Worm (Caenorhabditis elegans) whole organism, young adult: Measurements from ENCODE around the gene mrpl-18.
A peak's percentile ranks its signal among the peaks of the same experiment; 100 is the strongest.

Experiments used
- F10E7.11 ChIP-seq: sonication (generic microtip); optimal IDR thresholded peaks from 2 replicates; lab custom pipeline; 2017; ENCODE audit warnings: mild to moderate bottlenecking, missing genetic modification characterization, moderate library complexity, missing compliant biosample characterization
- F39B2.1 ChIP-seq: fragments of 200-800 bp; sonication (Bioruptor generic); IDR thresholded peaks from 2 replicates; pipeline ENCODE4 v1.3.6; 2022; ENCODE audit warnings: missing genetic modification reagents, missing genetic modification characterization, missing compliant biosample characterization
- F49E8.2 ChIP-seq: sonication (generic microtip); optimal IDR thresholded peaks from 3 replicates; lab custom pipeline; 2017; ENCODE audit warnings: missing genetic modification characterization, mild to moderate bottlenecking, missing compliant biosample characterization, antibody characterized with exemption, moderate library complexity; ENCODE audit not compliant: insufficient read depth
- F55B11.4 ChIP-seq: sonication (generic microtip); optimal IDR thresholded peaks from 2 replicates; lab custom pipeline; 2016; ENCODE audit warnings: missing compliant biosample characterization, missing genetic modification characterization, borderline replicate concordance; ENCODE audit not compliant: insufficient read depth
- F57C9.4 ChIP-seq: sonication (generic microtip); optimal IDR thresholded peaks from 2 replicates; lab custom pipeline; 2017; ENCODE audit warnings: mild to moderate bottlenecking, missing genetic modification characterization, missing compliant biosample characterization
- K11D2.4 ChIP-seq: fragments of 200-800 bp; sonication (Bioruptor generic); IDR thresholded peaks from 2 replicates; pipeline ENCODE4 v1.3.6; 2022; ENCODE audit warnings: missing genetic modification reagents, missing genetic modification characterization, missing compliant biosample characterization
- K12H6.12 ChIP-seq: fragments of 200-800 bp; sonication (Bioruptor generic); optimal IDR thresholded peaks from 2 replicates; lab custom pipeline; 2018; ENCODE audit warnings: mild to moderate bottlenecking, missing genetic modification characterization, missing compliant biosample characterization
- T26A5.8 ChIP-seq: sonication (generic microtip); optimal IDR thresholded peaks from 2 replicates; lab custom pipeline; 2016; ENCODE audit warnings: missing genetic modification characterization, missing compliant biosample characterization
- Y53F4B.3 ChIP-seq: fragments of 200-800 bp; sonication (Bioruptor generic); IDR thresholded peaks from 2 replicates; pipeline ENCODE4 v1.3.6; 2022; ENCODE audit warnings: missing genetic modification reagents, missing genetic modification characterization, missing compliant biosample characterization
- Y56A3A.18 ChIP-seq: fragments of 200-800 bp; sonication (Bioruptor generic); IDR thresholded peaks from 2 replicates; pipeline ENCODE4 v1.3.6; 2022; ENCODE audit warnings: missing genetic modification reagents, missing genetic modification characterization, missing compliant biosample characterization
- Y67H2A.10 ChIP-seq: fragments of 200-800 bp; sonication (Bioruptor generic); conservative IDR thresholded peaks from 2 replicates; pipeline ENCODE4 v1.3.6; 2022; ENCODE audit warnings: missing genetic modification reagents, missing genetic modification characterization, missing compliant biosample characterization
- Y79H2A.3 ChIP-seq: fragments of 200-800 bp; sonication (Bioruptor generic); conservative IDR thresholded peaks from 2 replicates; pipeline ENCODE4 v1.3.6; 2022; ENCODE audit warnings: missing genetic modification reagents, missing genetic modification characterization, missing compliant biosample characterization
- ZK185.1 ChIP-seq: sonication (generic microtip); optimal IDR thresholded peaks from 2 replicates; lab custom pipeline; 2016; ENCODE audit warnings: mild to moderate bottlenecking, missing genetic modification characterization, missing compliant biosample characterization; ENCODE audit not compliant: poor library complexity, severe bottlenecking
- akir-1 ChIP-seq: fragments of 200-800 bp; sonication (Bioruptor generic); optimal IDR thresholded peaks from 2 replicates; lab custom pipeline; 2018; ENCODE audit warnings: mild to moderate bottlenecking, missing genetic modification characterization, moderate library complexity, missing compliant biosample characterization
- athp-1 ChIP-seq: sonication (generic microtip); optimal IDR thresholded peaks from 2 replicates; lab custom pipeline; 2017; ENCODE audit warnings: mild to moderate bottlenecking, missing genetic modification characterization, missing compliant biosample characterization
- attf-5 ChIP-seq: fragments of 200-800 bp; sonication (Bioruptor generic); optimal IDR thresholded peaks from 2 replicates; lab custom pipeline; 2018; ENCODE audit warnings: mild to moderate bottlenecking, missing genetic modification characterization, missing compliant biosample characterization
- attf-6 ChIP-seq: fragments of 200-800 bp; sonication (Bioruptor generic); IDR thresholded peaks from 2 replicates; pipeline ENCODE4 v1.3.6; 2022; ENCODE audit warnings: missing genetic modification reagents, missing genetic modification characterization, missing compliant biosample characterization
- bed-1 ChIP-seq: fragments of 200-800 bp; sonication (Bioruptor generic); IDR thresholded peaks from 2 replicates; pipeline ENCODE4 v1.3.6; 2022; ENCODE audit warnings: missing genetic modification reagents, missing genetic modification characterization, missing compliant biosample characterization
- ccch-3 ChIP-seq: fragments of 200-800 bp; sonication (Bioruptor generic); optimal IDR thresholded peaks from 2 replicates; lab custom pipeline; 2018; ENCODE audit warnings: mild to moderate bottlenecking, missing genetic modification characterization, missing compliant biosample characterization
- cebp-1 ChIP-seq, 2 experiments: fragments of 200-800 bp in 1 of 2; sonication (Bioruptor generic) in 1 of 2; sonication (generic microtip) in 1 of 2; IDR thresholded peaks in 1 of 2; optimal IDR thresholded peaks in 1 of 2; 2 replicates each; pipeline versions ENCODE4 v1.3.6 to Lab custom; 2017 to 2022; ENCODE audit warnings: missing compliant biosample characterization in 2 of 2, missing genetic modification characterization in 2 of 2, mild to moderate bottlenecking in 1 of 2, missing genetic modification reagents in 1 of 2, moderate library complexity in 1 of 2
- ceh-100 ChIP-seq: fragments of 200-800 bp; sonication (Bioruptor generic); IDR thresholded peaks from 2 replicates; pipeline ENCODE4 v1.3.6; 2022; ENCODE audit warnings: missing genetic modification reagents, missing genetic modification characterization, missing compliant biosample characterization
- dpl-1 ChIP-seq: fragments of 150-350 bp; optimal IDR thresholded peaks from 2 replicates; lab custom pipeline; 2014; ENCODE audit warnings: missing biosample characterization, missing genetic modification reagents, missing genetic modification characterization
- egl-18 ChIP-seq: fragments of 200-800 bp; sonication (Bioruptor generic); IDR thresholded peaks from 2 replicates; pipeline ENCODE4 v1.3.6; 2022; ENCODE audit warnings: missing genetic modification reagents, missing genetic modification characterization, missing compliant biosample characterization
- ekl-4 ChIP-seq: fragments of 200-800 bp; sonication (Bioruptor generic); IDR thresholded peaks from 2 replicates; pipeline ENCODE4 v1.3.6; 2022; ENCODE audit warnings: missing genetic modification reagents, missing genetic modification characterization, missing compliant biosample characterization
- ets-4 ChIP-seq: fragments of 200-800 bp; sonication (Bioruptor generic); optimal IDR thresholded peaks from 2 replicates; lab custom pipeline; 2018; ENCODE audit warnings: mild to moderate bottlenecking, missing genetic modification characterization, missing compliant biosample characterization
- hlh-12 ChIP-seq: sonication (generic microtip); optimal IDR thresholded peaks from 2 replicates; lab custom pipeline; 2016; ENCODE audit warnings: missing genetic modification characterization, missing compliant biosample characterization
- hmg-20 ChIP-seq: fragments of 200-800 bp; sonication (Bioruptor generic); IDR thresholded peaks from 2 replicates; pipeline ENCODE4 v1.3.6; 2022; ENCODE audit warnings: missing genetic modification reagents, missing genetic modification characterization, missing compliant biosample characterization
- lag-1 ChIP-seq: fragments of 200-800 bp; sonication (Bioruptor generic); IDR thresholded peaks from 2 replicates; pipeline ENCODE4 v1.3.6; 2022; ENCODE audit warnings: missing genetic modification reagents, missing genetic modification characterization, missing compliant biosample characterization
- madf-3 ChIP-seq: fragments of 200-800 bp; sonication (Bioruptor generic); IDR thresholded peaks from 2 replicates; pipeline ENCODE4 v1.3.6; 2022; ENCODE audit warnings: missing genetic modification reagents, missing genetic modification characterization, missing compliant biosample characterization
- madf-6 ChIP-seq: fragments of 200-800 bp; sonication (Bioruptor generic); IDR thresholded peaks from 2 replicates; pipeline ENCODE4 v1.3.6; 2022; ENCODE audit warnings: missing genetic modification reagents, missing genetic modification characterization, missing compliant biosample characterization
- mcd-1 ChIP-seq: fragments of 200-800 bp; sonication (Bioruptor generic); IDR thresholded peaks from 2 replicates; pipeline ENCODE4 v1.3.6; 2022; ENCODE audit warnings: missing genetic modification reagents, missing genetic modification characterization, missing compliant biosample characterization
- nfya-2 ChIP-seq: fragments of 200-800 bp; sonication (Bioruptor generic); IDR thresholded peaks from 2 replicates; pipeline ENCODE4 v1.3.6; 2022; ENCODE audit warnings: missing genetic modification reagents, missing genetic modification characterization, missing compliant biosample characterization
- nhr-120 ChIP-seq: fragments of 200-800 bp; sonication (Bioruptor generic); IDR thresholded peaks from 2 replicates; pipeline ENCODE4 v1.3.6; 2022; ENCODE audit warnings: missing genetic modification characterization, missing compliant biosample characterization
- nhr-179 ChIP-seq: sonication (generic microtip); optimal IDR thresholded peaks from 2 replicates; lab custom pipeline; 2016; ENCODE audit warnings: mild to moderate bottlenecking, missing genetic modification characterization, missing compliant biosample characterization
- nhr-90 ChIP-seq: sonication (generic microtip); optimal IDR thresholded peaks from 2 replicates; lab custom pipeline; 2016; ENCODE audit warnings: missing genotype, mild to moderate bottlenecking, missing genetic modification characterization, missing compliant biosample characterization
- pbrm-1 ChIP-seq: fragments of 200-800 bp; sonication (Bioruptor generic); IDR thresholded peaks from 2 replicates; pipeline ENCODE4 v1.3.6; 2022; ENCODE audit warnings: missing genetic modification reagents, missing genetic modification characterization, missing compliant biosample characterization
- rec-8 ChIP-seq, 2 experiments: sonication (generic microtip); optimal IDR thresholded peaks; 2 replicates each; lab custom pipeline; 2016; ENCODE audit warnings: mild to moderate bottlenecking in 2 of 2, missing genetic modification characterization in 2 of 2, missing genetic modification reagents in 2 of 2, missing genotype in 2 of 2, missing biosample characterization in 1 of 2, missing compliant biosample characterization in 1 of 2, moderate library complexity in 1 of 2
- sdz-38 ChIP-seq: sonication (generic microtip); optimal IDR thresholded peaks from 2 replicates; lab custom pipeline; 2016; ENCODE audit warnings: missing genotype, missing genetic modification characterization, missing compliant biosample characterization
- sea-2 ChIP-seq: fragments of 200-800 bp; sonication (Bioruptor generic); IDR thresholded peaks from 2 replicates; pipeline ENCODE4 v1.3.6; 2022; ENCODE audit warnings: missing genetic modification characterization, missing compliant biosample characterization
- snpc-3.4 ChIP-seq: sonication (generic microtip); optimal IDR thresholded peaks from 2 replicates; lab custom pipeline; 2017; ENCODE audit warnings: missing genetic modification characterization, mild to moderate bottlenecking, missing compliant biosample characterization, antibody characterized with exemption, moderate library complexity, missing genotype, missing genetic modification reagents
- tbp1 ChIP-seq: fragments of 200-800 bp; sonication (Bioruptor generic); optimal IDR thresholded peaks from 2 replicates; lab custom pipeline; 2018; ENCODE audit warnings: mild to moderate bottlenecking, missing genetic modification characterization, missing compliant biosample characterization
- tbx-9 ChIP-seq: sonication (generic microtip); optimal IDR thresholded peaks from 2 replicates; lab custom pipeline; 2016; ENCODE audit warnings: borderline replicate concordance, missing genetic modification characterization, inconsistent platforms, missing compliant biosample characterization
- zfh-2 ChIP-seq: fragments of 200-800 bp; sonication (Bioruptor generic); conservative IDR thresholded peaks from 2 replicates; pipeline ENCODE4 v1.3.6; 2022; ENCODE audit warnings: missing genetic modification reagents, missing genetic modification characterization, missing compliant biosample characterization
- ztf-3 ChIP-seq: fragments of 200-800 bp; sonication (Bioruptor generic); optimal IDR thresholded peaks from 2 replicates; lab custom pipeline; 2018; ENCODE audit warnings: mild to moderate bottlenecking, missing genetic modification characterization, missing compliant biosample characterization
- ztf-6 ChIP-seq: fragments of 200-800 bp; sonication (Bioruptor generic); IDR thresholded peaks from 2 replicates; pipeline ENCODE4 v1.3.6; 2022; ENCODE audit warnings: missing genetic modification reagents, missing genetic modification characterization, missing compliant biosample characterization

Gene mrpl-18

DNA sequence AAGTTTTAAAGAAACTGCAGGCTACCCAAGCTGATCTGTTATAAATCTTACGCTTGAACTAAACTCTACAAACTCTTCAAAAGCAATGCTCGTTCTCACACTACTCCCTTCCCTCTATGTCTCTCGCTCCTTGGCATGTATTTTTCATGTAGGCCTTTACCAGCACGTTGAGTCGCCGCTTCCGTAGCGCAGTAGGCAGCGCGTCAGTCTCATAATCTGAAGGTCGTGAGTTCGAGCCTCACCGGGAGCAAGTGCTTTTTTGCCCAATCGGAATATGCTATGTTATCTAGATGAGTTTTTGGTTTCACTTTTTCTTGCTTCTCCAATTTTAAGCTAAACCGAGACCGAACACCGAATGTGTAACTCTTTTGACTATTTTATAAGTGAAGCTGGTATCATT, 38.3 kb upstream of the mrpl-18 start (continued):
- TF ChIP-seq sdz-38 (no peak), hmg-20 (GFP tag; lab: Robert Waterston, UW) (no peak), F39B2.1 (GFP tag; lab: Robert Waterston, UW) (no peak), dpl-1 (GFP tag; lab: Kevin White, UChicago) (no peak), nhr-90 (tag; lab: Kevin White, UChicago) (peak; percentile 67), Y67H2A.10 (GFP tag; lab: Robert Waterston, UW) (no peak), lag-1 (GFP tag; lab: Robert Waterston, UW) (no peak), ceh-100 (GFP tag; lab: Robert Waterston, UW) (no peak; the same call in 1 of the 2 replicates), Y53F4B.3 (GFP tag; lab: Robert Waterston, UW) (no peak), attf-5 (GFP tag; lab: Kevin White, UChicago) (peak; percentile 14), snpc-3.4 (tag; lab: Kevin White, UChicago) (peak; percentile 28), F49E8.2 (tag; lab: Kevin White, UChicago) (no peak), akir-1 (no peak), F10E7.11 (tag; lab: Kevin White, UChicago) (no peak), ztf-6 (GFP tag; lab: Robert Waterston, UW) (no peak), bed-1 (GFP tag; lab: Robert Waterston, UW) (0 out of 2 replicates have a peak, but pooled peaks have one; percentile 22), rec-8 (tag; optimal IDR thresholded peaks at IDR 0.05; lab: Kevin White, UChicago) (no peak), F55B11.4 (tag; lab: Kevin White, UChicago) (no peak), ekl-4 (GFP tag; lab: Robert Waterston, UW) (no peak), ccch-3 (GFP tag; lab: Kevin White, UChicago) (no peak), ets-4 (GFP tag; lab: Kevin White, UChicago) (no peak), pbrm-1 (0 out of 2 replicates have a peak, but pooled peaks have one; percentile 38), hlh-12 (tag; lab: Kevin White, UChicago) (no peak), mcd-1 (GFP tag; lab: Robert Waterston, UW) (peak; percentile 39; the same call in 1 of the 2 replicates), attf-6 (no peak), tbp1 (GFP tag; lab: Kevin White, UChicago) (peak; percentile 95), T26A5.8 (tag; lab: Kevin White, UChicago) (no peak), nhr-120 (no peak), K12H6.12 (tag; lab: Kevin White, UChicago) (no peak), ZK185.1 (tag; lab: Kevin White, UChicago) (peak; percentile 70), Y56A3A.18 (GFP tag; lab: Robert Waterston, UW) (no peak), nfya-2 (GFP tag; lab: Robert Waterston, UW) (no peak), ztf-3 (GFP tag; lab: Kevin White, UChicago) (no peak), madf-3 (GFP tag; lab: Robert Waterston, UW) (no peak), cebp-1 (GFP tag; IDR thresholded peaks at IDR 0.05; lab: Robert Waterston, UW) (no peak), cebp-1 (tag; optimal IDR thresholded peaks at IDR 0.05; lab: Kevin White, UChicago) (peak; percentile 53), egl-18 (GFP tag; lab: Robert Waterston, UW) (no peak)
- TF ChIP-seq, all 124 proteins: peak for 39

- TF ChIP-seq ztf-3 (GFP tag; lab: Kevin White, UChicago) (no peak), sea-2 (GFP tag; lab: Robert Waterston, UW) (no peak), Y79H2A.3 (GFP tag; lab: Robert Waterston, UW) (no peak), athp-1 (no peak), nhr-179 (tag; lab: Kevin White, UChicago) (no peak), Y56A3A.18 (GFP tag; lab: Robert Waterston, UW) (no peak), madf-6 (no peak), F57C9.4 (tag; lab: Kevin White, UChicago) (no peak), pbrm-1 (no peak), snpc-3.4 (tag; lab: Kevin White, UChicago) (no peak), zfh-2 (no peak), ekl-4 (GFP tag; lab: Robert Waterston, UW) (no peak), tbx-9 (no peak), F10E7.11 (tag; lab: Kevin White, UChicago) (no peak), K11D2.4 (GFP tag; lab: Robert Waterston, UW) (no peak), cebp-1 (GFP tag; IDR thresholded peaks at IDR 0.05; lab: Robert Waterston, UW) (no peak), cebp-1 (tag; optimal IDR thresholded peaks at IDR 0.05; lab: Kevin White, UChicago) (no peak), F39B2.1 (GFP tag; lab: Robert Waterston, UW) (no peak)
Measured at ce11 chrIII:8108490-8108889, 36.3 kb upstream of the mrpl-18 start, which contains the start of gene C14B9.3. Gene C14B9.3 (plus strand): TSS chrIII:8108790.
